Fruit fly (Drosophila melanogaster): ENCODE measurements around the gene CG5070.

Gene CG5070

dm6 chrX:17176542-17176941 lies 26.4 kb upstream of the CG5070 start (continued):
- TF ChIP-seq CG4318 (GFP tag; optimal IDR thresholded peaks at IDR 0.05) (peak; percentile 37), CG10631 (GFP tag; optimal IDR thresholded peaks at IDR 0.05) (peak; percentile 31), Sox102F (GFP tag; optimal IDR thresholded peaks at IDR 0.05) (peak; percentile 13), svp (GFP tag) (peak; percentile 46), CG3919 (GFP tag; optimal IDR thresholded peaks at IDR 0.05) (peak; percentile 22), spab (GFP tag; optimal IDR thresholded peaks at IDR 0.05) (no peak), esn (GFP tag; optimal IDR thresholded peaks at IDR 0.05) (peak; percentile 18), CG9139 (GFP tag; optimal IDR thresholded peaks at IDR 0.05) (no peak), CG6163 (GFP tag; IDR thresholded peaks at IDR 0.05) (peak; percentile 74), dsx (GFP tag; optimal IDR thresholded peaks at IDR 0.05; ENCODE audit: poor library complexity, severe bottlenecking) (no peak), acj6 (GFP tag; optimal IDR thresholded peaks at IDR 0.05) (peak; percentile 12), CG31627 (GFP tag; optimal IDR thresholded peaks at IDR 0.05) (peak; percentile 15), ss (GFP tag; optimal IDR thresholded peaks at IDR 0.05) (peak in 1 of 2 experiments; percentile 5), Blimp-1 (GFP tag; optimal IDR thresholded peaks at IDR 0.05) (no peak), net (GFP tag; optimal IDR thresholded peaks at IDR 0.05) (peak; percentile 58), CG6792 (GFP tag; optimal IDR thresholded peaks at IDR 0.05) (no peak), Sox14 (GFP tag; optimal IDR thresholded peaks at IDR 0.05) (peak; percentile 35), CG6276 (GFP tag; optimal IDR thresholded peaks at IDR 0.05) (peak; percentile 22), CG11902 (GFP tag; optimal IDR thresholded peaks at IDR 0.05) (no peak), CG16779 (tag; optimal IDR thresholded peaks at IDR 0.05) (no peak), CG10669 (GFP tag; optimal IDR thresholded peaks at IDR 0.05) (no peak), CG8319 (GFP tag; optimal IDR thresholded peaks at IDR 0.05) (no peak)

DNA sequence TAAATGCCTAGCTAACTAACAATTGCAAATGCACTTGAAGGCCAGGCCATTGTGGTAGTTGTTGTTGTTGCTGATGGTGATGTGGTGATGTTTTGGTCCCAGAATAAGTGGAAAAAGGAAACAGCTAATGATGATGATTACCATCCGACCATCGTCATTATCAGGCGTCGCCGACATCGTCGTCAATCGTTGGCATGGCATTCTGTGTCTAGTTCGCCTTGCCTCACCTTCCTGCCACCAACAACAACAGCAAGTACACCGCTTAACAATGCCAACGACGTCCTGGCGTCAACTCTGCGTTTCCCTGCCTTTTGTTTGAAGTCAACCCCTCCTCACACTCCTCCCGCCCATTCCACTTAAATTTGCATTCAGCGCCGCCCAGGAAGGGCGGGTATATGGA lies 25.3 kb upstream of the CG5070 start:
- TF ChIP-seq Sox14 (GFP tag; optimal IDR thresholded peaks at IDR 0.05) (no peak), CG6163 (GFP tag; IDR thresholded peaks at IDR 0.05) (peak; percentile 38; the same call in 2 of the 3 replicates)

DNA sequence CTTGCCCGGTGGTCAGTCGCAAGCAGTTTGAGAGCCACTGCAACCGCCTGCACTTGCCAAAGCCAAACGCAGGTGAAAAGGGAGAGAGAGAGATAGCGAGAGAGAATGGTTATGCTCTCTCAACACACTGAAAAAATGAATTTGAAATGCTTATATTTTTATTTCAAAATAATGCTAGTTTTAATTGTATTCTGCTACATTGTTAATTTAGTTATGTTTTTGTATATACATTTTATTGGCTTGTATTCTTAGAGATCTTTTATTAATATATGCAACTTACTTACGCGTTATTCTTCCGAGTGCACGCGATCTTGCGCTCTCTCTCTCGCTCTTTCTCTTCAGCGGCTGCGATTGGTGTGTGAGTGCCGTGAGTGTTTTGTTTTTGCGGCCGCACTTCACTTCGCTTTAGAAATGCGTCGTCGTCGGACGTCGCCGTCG lies 24.4 kb upstream of the CG5070 start:
- TF ChIP-seq topi (GFP tag; optimal IDR thresholded peaks at IDR 0.05) (peak; percentile 99), OdsH (GFP tag; optimal IDR thresholded peaks at IDR 0.05) (peak; percentile 34), esn (GFP tag; optimal IDR thresholded peaks at IDR 0.05) (peak; percentile 13), spab (GFP tag; optimal IDR thresholded peaks at IDR 0.05) (peak; percentile 95), Ets96B (tag; optimal IDR thresholded peaks at IDR 0.05) (peak; percentile 97), fd59A (GFP tag; optimal IDR thresholded peaks at IDR 0.05) (no peak), fd85E (GFP tag; optimal IDR thresholded peaks at IDR 0.05) (peak; percentile 92), CG8119 (GFP tag; IDR thresholded peaks at IDR 0.05) (0 out of 3 replicates have a peak, but pooled peaks have one; percentile 15), CG6808 (GFP tag; optimal IDR thresholded peaks at IDR 0.05) (peak; percentile 96), CG1621 (tag; optimal IDR thresholded peaks at IDR 0.05) (peak; percentile 84), Met (GFP tag; optimal IDR thresholded peaks at IDR 0.05) (peak; percentile 42), Hr38 (GFP tag; optimal IDR thresholded peaks at IDR 0.05) (no peak), CG4318 (GFP tag; optimal IDR thresholded peaks at IDR 0.05) (peak; percentile 38), Hr4 (GFP tag; optimal IDR thresholded peaks at IDR 0.05) (peak; percentile 97), ss (GFP tag; optimal IDR thresholded peaks at IDR 0.05) (peak; percentile 98), Ets21C (GFP tag; optimal IDR thresholded peaks at IDR 0.05) (no peak), lz (GFP tag; optimal IDR thresholded peaks at IDR 0.05) (peak; percentile 90), salr (GFP tag; optimal IDR thresholded peaks at IDR 0.05) (peak; percentile 89 to 93), CG7368 (GFP tag; optimal IDR thresholded peaks at IDR 0.05) (peak; percentile 98), Blimp-1 (GFP tag; optimal IDR thresholded peaks at IDR 0.05) (peak; percentile 92), CG6854 (GFP tag; optimal IDR thresholded peaks at IDR 0.05) (peak; percentile 97), fkh (GFP tag; optimal IDR thresholded peaks at IDR 0.05) (peak; percentile 69), achi (GFP tag; optimal IDR thresholded peaks at IDR 0.05) (peak; percentile 29), Gug (GFP tag; IDR thresholded peaks at IDR 0.05) (peak; percentile 99), Smox (GFP tag; optimal IDR thresholded peaks at IDR 0.05) (no peak), Eip75B (GFP tag; optimal IDR thresholded peaks at IDR 0.05) (peak; percentile 98), CG34406 (GFP tag; optimal IDR thresholded peaks at IDR 0.05) (peak; percentile 85), dsx (GFP tag; optimal IDR thresholded peaks at IDR 0.05; ENCODE audit: poor library complexity, severe bottlenecking) (peak; percentile 99), Lpt (GFP tag; optimal IDR thresholded peaks at IDR 0.05) (no peak), Sox14 (GFP tag; optimal IDR thresholded peaks at IDR 0.05) (peak; percentile 37), pdm3 (GFP tag; optimal IDR thresholded peaks at IDR 0.05) (peak; percentile 27), CG15336 (GFP tag; IDR thresholded peaks at IDR 0.05) (peak; percentile 100), CG6163 (GFP tag; IDR thresholded peaks at IDR 0.05) (peak; percentile 99), CG6276 (GFP tag; optimal IDR thresholded peaks at IDR 0.05) (peak; percentile 97)
